Fruit fly (Drosophila melanogaster): ENCODE data around the gene polybromo.
A peak's percentile ranks its signal among the peaks of the same experiment; 100 is the strongest.

The polybromo gene

DNA sequence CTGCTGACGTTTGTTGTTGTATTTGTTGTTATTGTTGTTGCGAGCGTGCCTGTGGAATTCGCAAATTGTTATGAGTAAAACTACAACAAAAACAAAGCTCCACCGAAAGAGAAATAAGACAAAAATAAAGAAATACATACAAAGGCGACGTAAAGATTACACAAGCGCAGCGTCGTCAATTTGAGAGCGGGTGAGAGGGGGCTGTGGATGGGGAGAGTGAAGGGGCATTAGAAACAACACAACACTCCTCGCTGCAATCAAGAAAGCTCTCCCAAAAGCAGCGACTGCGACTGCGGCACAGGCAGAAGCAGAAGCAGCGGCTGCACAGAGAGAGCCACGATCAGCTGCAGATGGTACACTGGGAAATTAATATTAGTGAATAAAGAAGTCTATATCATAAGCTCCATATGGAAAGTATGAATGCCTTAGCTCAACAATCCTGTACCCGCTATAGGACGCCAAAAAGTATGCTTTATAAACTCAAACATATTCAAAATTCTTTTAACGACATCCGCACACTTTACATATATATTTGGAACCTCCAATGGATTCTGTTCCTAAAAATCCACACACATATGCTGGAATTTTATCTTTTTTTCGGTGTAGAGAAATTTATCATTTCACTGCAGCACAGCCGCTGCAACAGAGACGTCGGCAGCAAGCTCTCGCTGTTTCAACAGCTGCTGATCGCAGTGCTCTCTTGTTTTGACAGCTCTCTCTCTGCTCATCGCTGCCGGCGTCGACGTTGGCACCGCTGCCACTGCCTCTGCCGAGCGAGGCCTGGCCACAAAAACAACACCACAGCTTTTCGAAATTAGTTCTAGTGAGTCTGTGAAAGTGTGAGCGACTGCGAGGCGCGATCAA lies 36.3 kb downstream of the polybromo start, which contains the start of gene CG13631 (continued):
- peak; percentile 51 for TF ChIP-seq Ravus (GFP tag; IDR thresholded peaks at IDR 0.05)
- TF ChIP-seq Hand (GFP tag; optimal IDR thresholded peaks at IDR 0.05) = peak; percentile 39
- peak; percentile 9 for TF ChIP-seq CG6765 (GFP tag; optimal IDR thresholded peaks at IDR 0.05)
- TF ChIP-seq aop (GFP tag; IDR thresholded peaks at IDR 0.05) = peak; percentile 76; the same call in 1 of the 2 replicates
- TF ChIP-seq CG13894 (tag; optimal IDR thresholded peaks at IDR 0.05) = no peak
- peak; percentile 55 for TF ChIP-seq CG4360 (GFP tag; IDR thresholded peaks at IDR 0.05)
- peak; percentile 64; the same call in 1 of the 2 replicates for TF ChIP-seq klu (GFP tag; IDR thresholded peaks at IDR 0.05)
- peak; percentile 95 for TF ChIP-seq CG3407 (GFP tag; optimal IDR thresholded peaks at IDR 0.05)
- peak; percentile 96 for TF ChIP-seq Xbp1 (GFP tag; optimal IDR thresholded peaks at IDR 0.05)
- TF ChIP-seq HLHmδ (GFP tag; optimal IDR thresholded peaks at IDR 0.05) = no peak
- peak; percentile 98 for TF ChIP-seq Oli (tag; optimal IDR thresholded peaks at IDR 0.05)
- peak; percentile 78 for TF ChIP-seq CG30020 (tag; optimal IDR thresholded peaks at IDR 0.05)
- TF ChIP-seq sim (GFP tag; IDR thresholded peaks at IDR 0.05) = peak; percentile 67; the same call in 1 of the 2 replicates
- peak; percentile 96 for TF ChIP-seq CG16863 (GFP tag; optimal IDR thresholded peaks at IDR 0.05)
- peak; percentile 82 for TF ChIP-seq Ada2b (GFP tag; IDR thresholded peaks at IDR 0.05)
- peak; percentile 73 for TF ChIP-seq vfl (GFP tag; optimal IDR thresholded peaks at IDR 0.05)
- TF ChIP-seq Ptx1 (GFP tag; IDR thresholded peaks at IDR 0.05) = peak; percentile 94
- TF ChIP-seq NC2β (GFP tag; optimal IDR thresholded peaks at IDR 0.05) = peak; percentile 95
- peak; percentile 97 for TF ChIP-seq crol (GFP tag; IDR thresholded peaks at IDR 0.05)
- peak; percentile 97 for TF ChIP-seq CoRest (tag; optimal IDR thresholded peaks at IDR 0.05)
- TF ChIP-seq ttk (GFP tag; IDR thresholded peaks at IDR 0.05) = peak; percentile 96
- no peak for TF ChIP-seq yki (optimal IDR thresholded peaks at IDR 0.05)
- TF ChIP-seq H2.0 (GFP tag; IDR thresholded peaks at IDR 0.05) = peak; percentile 77
- TF ChIP-seq C15 (GFP tag; IDR thresholded peaks at IDR 0.05) = peak; percentile 50; the same call in 1 of the 3 replicates
- peak; percentile 59 for TF ChIP-seq Hmx (GFP tag; optimal IDR thresholded peaks at IDR 0.05)
- TF ChIP-seq BtbVII (GFP tag; optimal IDR thresholded peaks at IDR 0.05) = peak; percentile 83
- peak; percentile 81 for TF ChIP-seq CG1603 (tag; optimal IDR thresholded peaks at IDR 0.05)
- peak; percentile 96 for TF ChIP-seq CG11504 (tag; optimal IDR thresholded peaks at IDR 0.05)
- TF ChIP-seq org-1 (GFP tag; optimal IDR thresholded peaks at IDR 0.05) = peak; percentile 92
- TF ChIP-seq CG4404 (GFP tag; IDR thresholded peaks at IDR 0.05) = peak; percentile 72
- TF ChIP-seq tx (GFP tag; optimal IDR thresholded peaks at IDR 0.05) = peak; percentile 91
- peak; percentile 96 for TF ChIP-seq Atf3 (GFP tag; optimal IDR thresholded peaks at IDR 0.05)
- peak in 1 of 2 experiments; percentile 27 for TF ChIP-seq insv (GFP tag; optimal IDR thresholded peaks at IDR 0.05)
- TF ChIP-seq knrl (GFP tag; IDR thresholded peaks at IDR 0.05; ENCODE audit: partially characterized antibody) = no peak
- TF ChIP-seq toy (GFP tag; IDR thresholded peaks at IDR 0.05) = peak; percentile 64; the same call in 1 of the 2 replicates
- peak; percentile 96 for TF ChIP-seq CG17359 (tag; optimal IDR thresholded peaks at IDR 0.05)
- TF ChIP-seq GATAe (GFP tag; conservative IDR thresholded peaks at IDR 0.05) = no peak
- TF ChIP-seq eyg (GFP tag; optimal IDR thresholded peaks at IDR 0.05) = peak; percentile 84
- peak; percentile 91 for TF ChIP-seq E2f1 (GFP tag; IDR thresholded peaks at IDR 0.05)
- peak; percentile 76; the same call in 1 of the 3 replicates for TF ChIP-seq CG2199 (GFP tag; IDR thresholded peaks at IDR 0.05)
- TF ChIP-seq Fer1 (GFP tag; optimal IDR thresholded peaks at IDR 0.05) = no peak
- TF ChIP-seq CG2678 (tag; optimal IDR thresholded peaks at IDR 0.05) = peak; percentile 96
- no peak for TF ChIP-seq hkb (optimal IDR thresholded peaks at IDR 0.05)
- peak; percentile 93 for TF ChIP-seq hkb (GFP tag; IDR thresholded peaks at IDR 0.05)
- TF ChIP-seq phol (tag; optimal IDR thresholded peaks at IDR 0.05) = peak; percentile 98
- TF ChIP-seq CG33557 (GFP tag; optimal IDR thresholded peaks at IDR 0.05) = peak; percentile 79
- peak; percentile 96 for TF ChIP-seq Atf-2 (GFP tag; optimal IDR thresholded peaks at IDR 0.05)
- peak; percentile 88; the same call in 2 of the 3 replicates for TF ChIP-seq CG34422 (GFP tag; IDR thresholded peaks at IDR 0.05)
- peak; percentile 98 for TF ChIP-seq fd96Cb (tag; optimal IDR thresholded peaks at IDR 0.05)
- peak; percentile 96 for TF ChIP-seq Mes4 (GFP tag; optimal IDR thresholded peaks at IDR 0.05)
